6 fruit fly cellular contexts compared by ENCODE assay signal in the genomic region with DNA sequence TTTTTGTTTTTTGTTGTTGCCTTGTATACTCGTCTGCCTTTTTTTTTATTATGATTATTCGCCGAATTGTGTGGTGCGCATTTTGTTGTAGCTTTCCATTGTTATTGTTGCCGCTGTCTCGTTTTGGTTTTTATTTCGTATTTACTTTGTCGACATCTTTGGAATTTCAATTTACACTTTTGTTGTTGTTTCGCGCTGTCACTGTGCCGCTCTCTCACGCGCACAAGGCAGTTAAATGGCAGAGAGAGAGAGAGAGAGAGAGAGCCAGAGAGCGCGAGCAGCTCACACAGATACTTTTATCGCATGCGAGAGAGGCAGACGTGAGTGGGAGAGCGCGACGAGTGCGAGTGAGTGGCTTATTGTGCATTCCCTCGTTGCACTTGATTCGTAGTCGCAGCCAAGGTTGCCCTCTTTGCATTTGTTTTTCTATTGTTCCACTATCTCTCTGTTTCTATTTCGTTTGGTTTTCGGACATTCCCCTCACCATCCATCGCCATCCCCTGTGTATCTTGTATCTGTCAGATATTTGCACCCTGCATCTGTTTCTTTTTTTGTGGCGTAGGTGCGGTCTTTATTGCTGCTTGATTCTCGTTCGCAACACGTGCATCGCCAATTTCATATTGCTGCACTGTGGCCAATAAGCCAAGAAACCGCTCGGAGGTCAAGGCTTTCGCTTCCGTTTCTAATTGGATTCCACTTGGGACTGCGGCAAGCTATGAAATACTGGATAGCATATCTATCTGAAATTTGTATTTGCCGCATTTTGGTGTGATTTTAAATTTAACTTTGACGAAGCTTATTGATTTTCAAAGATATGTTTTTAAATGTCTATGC.
TF ChIP-seq lines count a peak whose summit lies in the region.

No protein-coding gene starts in this region.

- TF ChIP-seq CTCF in whole organism, embryonic (GFP tag; optimal IDR thresholded peaks at IDR 0.05; lab: Kevin White, UChicago) = no peak

TF ChIP-seq in whole organism, 6 proteins besides CTCF, POLR2A, EP300 and RAD21:
- TF ChIP-seq EcR (GFP tag; optimal IDR thresholded peaks at IDR 0.05; lab: Kevin White, UChicago) = no peak
- peak; percentile 99 for TF ChIP-seq Dll (optimal IDR thresholded peaks at IDR 0.05; lab: Kevin White, UChicago)
- no peak for TF ChIP-seq pan (optimal IDR thresholded peaks at IDR 0.05; lab: Kevin White, UChicago)
- TF ChIP-seq usp (GFP tag; optimal IDR thresholded peaks at IDR 0.05; lab: Kevin White, UChicago) = no peak
- TF ChIP-seq CG8478 (optimal IDR thresholded peaks at IDR 0.05; lab: Kevin White, UChicago) = no peak

TF ChIP-seq in whole organism, adult, 20 proteins besides CTCF, POLR2A, EP300 and RAD21 (continues in another document):
- TF ChIP-seq CG11617 (GFP tag; optimal IDR thresholded peaks at IDR 0.05; lab: Kevin White, UChicago) = no peak
- no peak for TF ChIP-seq CG7045 (GFP tag; optimal IDR thresholded peaks at IDR 0.05; lab: Kevin White, UChicago)
- no peak for TF ChIP-seq CG33017 (tag; optimal IDR thresholded peaks at IDR 0.05; lab: Kevin White, UChicago)
- no peak for TF ChIP-seq toe (GFP tag; optimal IDR thresholded peaks at IDR 0.05; lab: Kevin White, UChicago)
- TF ChIP-seq kay (GFP tag; lab: Kevin White, UChicago; ENCODE audit: borderline replicate concordance) = no peak
- TF ChIP-seq CG14711 (tag; optimal IDR thresholded peaks at IDR 0.05; lab: Kevin White, UChicago) = peak; percentile 68
- no peak for TF ChIP-seq CG7101 (tag; optimal IDR thresholded peaks at IDR 0.05; lab: Kevin White, UChicago)
- TF ChIP-seq cnc (optimal IDR thresholded peaks at IDR 0.05; lab: Kevin White, UChicago) = no peak
- peak; percentile 62 for TF ChIP-seq Mnt (GFP tag; optimal IDR thresholded peaks at IDR 0.05; lab: Kevin White, UChicago)
- no peak for TF ChIP-seq tj (GFP tag; optimal IDR thresholded peaks at IDR 0.05; lab: Kevin White, UChicago)
- TF ChIP-seq Crg-1 (GFP tag; optimal IDR thresholded peaks at IDR 0.05; lab: Kevin White, UChicago) = peak; percentile 38
- TF ChIP-seq cic (GFP tag; optimal IDR thresholded peaks at IDR 0.05; lab: Kevin White, UChicago) = peak; percentile 58
- no peak for TF ChIP-seq pad (GFP tag; optimal IDR thresholded peaks at IDR 0.05; lab: Kevin White, UChicago)
- no peak for TF ChIP-seq Clk (GFP tag; optimal IDR thresholded peaks at IDR 0.05; lab: Kevin White, UChicago)
- peak; percentile 8 for TF ChIP-seq CG12768 (GFP tag; optimal IDR thresholded peaks at IDR 0.05; lab: Kevin White, UChicago)
- TF ChIP-seq Hr96 (GFP tag; optimal IDR thresholded peaks at IDR 0.05; lab: Kevin White, UChicago) = no peak

TF ChIP-seq in whole organism, embryonic, 481 proteins besides CTCF, POLR2A, EP300 and RAD21 (continues in another document):
- peak; percentile 4 for TF ChIP-seq PHDP (tag; optimal IDR thresholded peaks at IDR 0.05; lab: Kevin White, UChicago)
- TF ChIP-seq CG8359 (GFP tag; optimal IDR thresholded peaks at IDR 0.05; lab: Kevin White, UChicago; ENCODE audit: borderline replicate concordance) = peak; percentile 20
- peak; percentile 28; the same call in 1 of the 3 replicates for TF ChIP-seq Doc3 (GFP tag; IDR thresholded peaks at IDR 0.05; lab: Robert Waterston, UW; ENCODE audit: partially characterized antibody)
- peak; percentile 71 for TF ChIP-seq bbx (GFP tag; IDR thresholded peaks at IDR 0.05; lab: Robert Waterston, UW; ENCODE audit: partially characterized antibody)
- TF ChIP-seq cg (GFP tag; optimal IDR thresholded peaks at IDR 0.05; lab: Kevin White, UChicago) = peak; percentile 82
- TF ChIP-seq CG10321 (GFP tag; IDR thresholded peaks at IDR 0.05; lab: Robert Waterston, UW) = no peak
- peak; percentile 95 for TF ChIP-seq CG15514 (GFP tag; optimal IDR thresholded peaks at IDR 0.05; lab: Kevin White, UChicago)
- peak; percentile 83; the same call in 2 of the 3 replicates for TF ChIP-seq zen2 (GFP tag; IDR thresholded peaks at IDR 0.05; lab: Robert Waterston, UW; ENCODE audit: partially characterized antibody)
- peak; percentile 85 for TF ChIP-seq CG34224 (GFP tag; IDR thresholded peaks at IDR 0.05; lab: Robert Waterston, UW; ENCODE audit: partially characterized antibody)
- no peak for TF ChIP-seq Hr39 (optimal IDR thresholded peaks at IDR 0.05; lab: Kevin White, UChicago)
- 0 out of 2 replicates have a peak, but pooled peaks have one; percentile 47 for TF ChIP-seq sna (GFP tag; IDR thresholded peaks at IDR 0.05; lab: Robert Waterston, UW; ENCODE audit: partially characterized antibody)
- TF ChIP-seq BtbVII (GFP tag; optimal IDR thresholded peaks at IDR 0.05; lab: Kevin White, UChicago) = peak; percentile 26
- TF ChIP-seq CG3281 (GFP tag; optimal IDR thresholded peaks at IDR 0.05; lab: Kevin White, UChicago) = no peak

TF ChIP-seq in whole organism, prepupa, 60 proteins besides CTCF, POLR2A, EP300 and RAD21 (continues in another document):
- TF ChIP-seq esn (GFP tag; optimal IDR thresholded peaks at IDR 0.05; lab: Kevin White, UChicago) = no peak
- no peak for TF ChIP-seq CG4318 (GFP tag; optimal IDR thresholded peaks at IDR 0.05; lab: Kevin White, UChicago)
- TF ChIP-seq fd85E (GFP tag; optimal IDR thresholded peaks at IDR 0.05; lab: Kevin White, UChicago) = no peak
- TF ChIP-seq Eip78C (GFP tag; lab: Kevin White, UChicago) = peak; percentile 71
- TF ChIP-seq CG8632 (GFP tag; optimal IDR thresholded peaks at IDR 0.05; lab: Kevin White, UChicago) = no peak
- no peak for TF ChIP-seq CG11294 (GFP tag; IDR thresholded peaks at IDR 0.05; lab: Robert Waterston, UW)
- TF ChIP-seq CG8319 (GFP tag; optimal IDR thresholded peaks at IDR 0.05; lab: Kevin White, UChicago) = no peak
- peak; percentile 54 for TF ChIP-seq svp (GFP tag; lab: Kevin White, UChicago)
- no peak for TF ChIP-seq CG10669 (GFP tag; optimal IDR thresholded peaks at IDR 0.05; lab: Kevin White, UChicago)
- TF ChIP-seq achi (GFP tag; optimal IDR thresholded peaks at IDR 0.05; lab: Kevin White, UChicago) = peak; percentile 66
- peak; percentile 54 for TF ChIP-seq CG6163 (GFP tag; IDR thresholded peaks at IDR 0.05; lab: Robert Waterston, UW)
- TF ChIP-seq Gug (GFP tag; IDR thresholded peaks at IDR 0.05; lab: Robert Waterston, UW) = no peak
- no peak for TF ChIP-seq CG3919 (GFP tag; optimal IDR thresholded peaks at IDR 0.05; lab: Kevin White, UChicago)
- TF ChIP-seq CG34406 (GFP tag; optimal IDR thresholded peaks at IDR 0.05; lab: Kevin White, UChicago) = no peak
- TF ChIP-seq topi (GFP tag; optimal IDR thresholded peaks at IDR 0.05; lab: Kevin White, UChicago) = no peak
- no peak for TF ChIP-seq acj6 (GFP tag; optimal IDR thresholded peaks at IDR 0.05; lab: Kevin White, UChicago)
- TF ChIP-seq Eip93F (GFP tag; optimal IDR thresholded peaks at IDR 0.05; lab: Kevin White, UChicago) = peak; percentile 62

TF ChIP-seq in whole organism, pupa, 21 proteins besides CTCF, POLR2A, EP300 and RAD21:
- TF ChIP-seq Pif1A (GFP tag; optimal IDR thresholded peaks at IDR 0.05; lab: Kevin White, UChicago) = no peak
- peak; percentile 56; the same call in 1 of the 2 replicates for TF ChIP-seq Ets98B (GFP tag; IDR thresholded peaks at IDR 0.05; lab: Robert Waterston, UW)
- peak; percentile 50 for TF ChIP-seq CG13204 (GFP tag; optimal IDR thresholded peaks at IDR 0.05; lab: Kevin White, UChicago)
- TF ChIP-seq CG10348 (GFP tag; IDR thresholded peaks at IDR 0.05; lab: Robert Waterston, UW) = no peak
- no peak for TF ChIP-seq CG34367 (tag; optimal IDR thresholded peaks at IDR 0.05; lab: Kevin White, UChicago)
- TF ChIP-seq EcR (GFP tag; optimal IDR thresholded peaks at IDR 0.05; lab: Kevin White, UChicago) = peak; percentile 41
- peak; percentile 47; the same call in 2 of the 3 replicates for TF ChIP-seq fd96Ca (GFP tag; IDR thresholded peaks at IDR 0.05; lab: Robert Waterston, UW)
- TF ChIP-seq gl (tag; optimal IDR thresholded peaks at IDR 0.05; lab: Kevin White, UChicago) = peak; percentile 9
- TF ChIP-seq CG12605 (GFP tag; IDR thresholded peaks at IDR 0.05; lab: Robert Waterston, UW) = no peak; the same call in 1 of the 2 replicates
- TF ChIP-seq CG32121 (GFP tag; IDR thresholded peaks at IDR 0.05; lab: Robert Waterston, UW) = peak; percentile 26; the same call in 1 of the 2 replicates
- no peak for TF ChIP-seq CG8159 (tag; optimal IDR thresholded peaks at IDR 0.05; lab: Kevin White, UChicago)
- no peak for TF ChIP-seq CG17806 (tag; optimal IDR thresholded peaks at IDR 0.05; lab: Kevin White, UChicago)
- no peak for TF ChIP-seq CG8301 (tag; optimal IDR thresholded peaks at IDR 0.05; lab: Kevin White, UChicago)
TF ChIP-seq in whole organism, pupa: peak in this region for 6.

TF ChIP-seq in whole organism, wandering third instar larva, 38 proteins besides CTCF, POLR2A, EP300 and RAD21 (continues in another document):
- peak; percentile 9 for TF ChIP-seq OdsH (GFP tag; optimal IDR thresholded peaks at IDR 0.05; lab: Kevin White, UChicago)
- TF ChIP-seq Jra (GFP tag; optimal IDR thresholded peaks at IDR 0.05; lab: Kevin White, UChicago) = no peak
- peak; percentile 100 for TF ChIP-seq Dif (GFP tag; optimal IDR thresholded peaks at IDR 0.05; lab: Kevin White, UChicago; ENCODE audit: partially characterized antibody)
- no peak for TF ChIP-seq Hr78 (GFP tag; optimal IDR thresholded peaks at IDR 0.05; lab: Kevin White, UChicago)
- TF ChIP-seq h (GFP tag; optimal IDR thresholded peaks at IDR 0.05; lab: Kevin White, UChicago) = peak; percentile 10
- no peak for TF ChIP-seq sv (GFP tag; optimal IDR thresholded peaks at IDR 0.05; lab: Kevin White, UChicago)
- peak; percentile 98 to 99 for TF ChIP-seq dl (GFP tag; optimal IDR thresholded peaks at IDR 0.05; lab: Kevin White, UChicago; ENCODE audit: insufficient read depth in 1 of 2, partially characterized antibody in 2 of 2)
- TF ChIP-seq Sp1 (GFP tag; optimal IDR thresholded peaks at IDR 0.05; lab: Kevin White, UChicago) = no peak
- TF ChIP-seq brk (GFP tag; optimal IDR thresholded peaks at IDR 0.05; lab: Kevin White, UChicago) = peak; percentile 15
- TF ChIP-seq sage (GFP tag; optimal IDR thresholded peaks at IDR 0.05; lab: Kevin White, UChicago) = peak; percentile 45
- peak; percentile 49 for TF ChIP-seq CG32264 (GFP tag; optimal IDR thresholded peaks at IDR 0.05; lab: Kevin White, UChicago)
- TF ChIP-seq CrebA (GFP tag; optimal IDR thresholded peaks at IDR 0.05; lab: Kevin White, UChicago; ENCODE audit: borderline replicate concordance) = peak; percentile 82
- TF ChIP-seq Vsx2 (GFP tag; optimal IDR thresholded peaks at IDR 0.05; lab: Kevin White, UChicago; ENCODE audit: partially characterized antibody) = peak; percentile 98
- peak; percentile 24 for TF ChIP-seq rgr (GFP tag; optimal IDR thresholded peaks at IDR 0.05; lab: Kevin White, UChicago)
- TF ChIP-seq pan (optimal IDR thresholded peaks at IDR 0.05; lab: Kevin White, UChicago) = no peak
- TF ChIP-seq GATAd (GFP tag; optimal IDR thresholded peaks at IDR 0.05; lab: Kevin White, UChicago) = no peak
- peak; percentile 43 for TF ChIP-seq Rel (GFP tag; optimal IDR thresholded peaks at IDR 0.05; lab: Kevin White, UChicago)
- peak; percentile 70 for TF ChIP-seq Rel (tag; optimal IDR thresholded peaks at IDR 0.05; lab: Kevin White, UChicago)
- TF ChIP-seq psq (GFP tag; optimal IDR thresholded peaks at IDR 0.05; lab: Kevin White, UChicago) = peak; percentile 81
- no peak for TF ChIP-seq Dfd (GFP tag; optimal IDR thresholded peaks at IDR 0.05; lab: Kevin White, UChicago)
- TF ChIP-seq jim (GFP tag; optimal IDR thresholded peaks at IDR 0.05; lab: Kevin White, UChicago) = peak; percentile 54
